Fruit fly (Drosophila melanogaster) whole organism, pupa: ENCODE data around the gene CG6204.

Experiments used
- CG12605 ChIP-seq: fragments of 200-800 bp; sonication (Bioruptor generic); IDR thresholded peaks from 2 replicates; pipeline ENCODE4 v1.3.6; 2022; ENCODE audit warnings: missing biosample characterization, missing genetic modification characterization
- CG15710 ChIP-seq: fragments of 200-800 bp; sonication (Bioruptor generic); optimal IDR thresholded peaks from 2 replicates; lab custom pipeline; 2018; ENCODE audit warnings: missing biosample characterization, mild to moderate bottlenecking, missing genetic modification characterization, moderate library complexity
- CG17806 ChIP-seq: fragments of 200-800 bp; sonication (Bioruptor generic); optimal IDR thresholded peaks from 2 replicates; lab custom pipeline; 2018; ENCODE audit warnings: missing biosample characterization, mild to moderate bottlenecking, missing genetic modification characterization, moderate library complexity
- CG4496 ChIP-seq: fragments of 200-800 bp; sonication (Bioruptor generic); IDR thresholded peaks from 3 replicates; pipeline ENCODE4 v1.3.6; 2022; ENCODE audit warnings: missing biosample characterization, missing genetic modification characterization
- CG8159 ChIP-seq: fragments of 200-800 bp; sonication (Bioruptor generic); optimal IDR thresholded peaks from 3 replicates; lab custom pipeline; 2018; ENCODE audit warnings: missing biosample characterization, mild to moderate bottlenecking, missing genetic modification characterization, moderate library complexity
- EcR ChIP-seq: fragments of 200-800 bp; sonication (Bioruptor generic); optimal IDR thresholded peaks from 3 replicates; lab custom pipeline; 2019; ENCODE audit warnings: missing biosample characterization, missing genetic modification characterization, mild to moderate bottlenecking, moderate library complexity, missing genetic modification reagents
- Ets98B ChIP-seq: fragments of 200-800 bp; sonication (Bioruptor generic); IDR thresholded peaks from 2 replicates; pipeline ENCODE4 v1.3.6; 2022; ENCODE audit warnings: missing biosample characterization, missing genetic modification characterization
- fd96Ca ChIP-seq: fragments of 200-800 bp; sonication (Bioruptor generic); IDR thresholded peaks from 3 replicates; pipeline ENCODE4 v1.3.6; 2022; ENCODE audit warnings: missing biosample characterization, missing genetic modification characterization
- gl ChIP-seq: fragments of 200-800 bp; sonication (Bioruptor generic); optimal IDR thresholded peaks from 2 replicates; lab custom pipeline; 2018; ENCODE audit warnings: missing biosample characterization, mild to moderate bottlenecking, missing genetic modification characterization

DNA sequence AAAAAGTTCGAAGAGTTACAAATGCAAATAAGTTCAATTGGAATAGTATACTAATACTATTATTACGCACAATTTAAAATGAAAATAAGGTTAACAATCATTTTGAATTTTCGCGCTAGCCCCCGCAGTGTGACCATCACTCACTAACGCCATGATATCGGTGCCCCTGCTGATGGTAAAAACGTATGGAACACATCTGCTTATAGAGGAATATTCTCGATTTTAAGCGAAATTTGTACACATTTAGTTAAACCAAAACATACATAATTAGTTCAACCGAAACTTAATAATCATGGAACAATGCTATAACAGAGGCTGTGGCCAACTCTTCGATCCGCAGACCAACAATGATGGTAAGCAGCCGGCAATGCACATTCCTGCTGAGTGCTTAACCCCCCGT, 7.4 kb upstream of the CG6204 start, which contains the start of gene mora:
- TF ChIP-seq CG8159 (tag; lab: Kevin White, UChicago): no peak
- no peak for TF ChIP-seq CG15710 (tag; lab: Kevin White, UChicago)
- no peak for TF ChIP-seq CG17806 (tag; lab: Kevin White, UChicago)
- no peak for TF ChIP-seq Ets98B (GFP tag; lab: Robert Waterston, UW)
- TF ChIP-seq fd96Ca (GFP tag; lab: Robert Waterston, UW): no peak
- no peak for TF ChIP-seq EcR (GFP tag; lab: Kevin White, UChicago)
- TF ChIP-seq CG4496 (GFP tag; lab: Robert Waterston, UW): no peak
- no peak for TF ChIP-seq gl (tag; lab: Kevin White, UChicago)
- TF ChIP-seq CG12605 (GFP tag; lab: Robert Waterston, UW): no peak
